Worm (Caenorhabditis elegans): ENCODE data around the gene F27D9.12.
A peak's percentile ranks its signal among the peaks of the same experiment; 100 is the strongest.

ce11 chrX:7681965-7682946 is 25.5 kb upstream of the F27D9.12 start, which contains the start of gene unc-18:
- TF ChIP-seq nhr-12 (tag; optimal IDR thresholded peaks at IDR 0.05): no peak
- no peak for TF ChIP-seq nhr-2 (tag; optimal IDR thresholded peaks at IDR 0.05)
- TF ChIP-seq ceh-43 (GFP tag; optimal IDR thresholded peaks at IDR 0.05): no peak
- TF ChIP-seq elt-3 (tag; optimal IDR thresholded peaks at IDR 0.05): no peak
- no peak for TF ChIP-seq elt-1 (tag; optimal IDR thresholded peaks at IDR 0.05; ENCODE audit: borderline replicate concordance, insufficient read depth)
- no peak for TF ChIP-seq lin-13 (tag; optimal IDR thresholded peaks at IDR 0.05)
- no peak for TF ChIP-seq drap-1 (GFP tag; optimal IDR thresholded peaks at IDR 0.05)
- peak; percentile 83 for TF ChIP-seq ces-1 (GFP tag; optimal IDR thresholded peaks at IDR 0.05)
- TF ChIP-seq hlh-1 (tag; optimal IDR thresholded peaks at IDR 0.05): no peak
- no peak for TF ChIP-seq snpc-4 (tag; optimal IDR thresholded peaks at IDR 0.05)
- no peak for TF ChIP-seq lin-32 (GFP tag; optimal IDR thresholded peaks at IDR 0.05)
- TF ChIP-seq mep-1 (tag; optimal IDR thresholded peaks at IDR 0.05): no peak
